Worm (Caenorhabditis elegans) whole organism, midembryonic: Measurements from ENCODE around the gene srz-1.

ENCODE experiments used
- T22C8.4 ChIP-seq: fragments of 200-800 bp; sonication (Bioruptor generic); IDR thresholded peaks from 2 replicates; pipeline ENCODE4 v1.3.6; 2022; ENCODE audit warnings: missing genetic modification characterization, missing compliant biosample characterization
- cog-1 ChIP-seq: sonication (generic microtip); optimal IDR thresholded peaks from 2 replicates; lab custom pipeline; 2016; ENCODE audit warnings: missing genetic modification characterization, missing compliant biosample characterization
- flt-1 ChIP-seq: fragments of 200-800 bp; sonication (Bioruptor generic); IDR thresholded peaks from 2 replicates; pipeline ENCODE4 v1.3.6; 2022; ENCODE audit warnings: missing genetic modification characterization, missing compliant biosample characterization
- klf-2 ChIP-seq: fragments of 200-800 bp; sonication (Bioruptor generic); conservative IDR thresholded peaks from 2 replicates; pipeline ENCODE4 v1.3.6; 2022; ENCODE audit warnings: missing genetic modification reagents, missing genetic modification characterization, missing compliant biosample characterization
- med-1 ChIP-seq: sonication (generic microtip); optimal IDR thresholded peaks from 2 replicates; lab custom pipeline; 2017; ENCODE audit warnings: missing genetic modification characterization, mild to moderate bottlenecking, missing compliant biosample characterization, antibody characterized with exemption, missing genetic modification reagents; ENCODE audit not compliant: insufficient read depth
- ref-1 ChIP-seq: fragments of 200-800 bp; sonication (Bioruptor generic); conservative IDR thresholded peaks from 2 replicates; pipeline ENCODE4 v1.3.6; 2022; ENCODE audit warnings: missing genetic modification reagents, missing genetic modification characterization, missing compliant biosample characterization
- tab-1 ChIP-seq: fragments of 200-800 bp; sonication (Bioruptor generic); IDR thresholded peaks from 2 replicates; pipeline ENCODE4 v1.3.6; 2022; ENCODE audit warnings: missing genetic modification characterization, missing compliant biosample characterization
- ztf-23 ChIP-seq: fragments of 200-800 bp; sonication (Bioruptor generic); IDR thresholded peaks from 2 replicates; pipeline ENCODE4 v1.3.6; 2022; ENCODE audit warnings: missing genetic modification reagents, missing genetic modification characterization, missing compliant biosample characterization
- ztf-29 ChIP-seq: fragments of 200-800 bp; sonication (Bioruptor generic); IDR thresholded peaks from 2 replicates; pipeline ENCODE4 v1.3.6; 2022; ENCODE audit warnings: missing genetic modification reagents, missing genetic modification characterization, missing compliant biosample characterization

The srz-1 gene

DNA sequence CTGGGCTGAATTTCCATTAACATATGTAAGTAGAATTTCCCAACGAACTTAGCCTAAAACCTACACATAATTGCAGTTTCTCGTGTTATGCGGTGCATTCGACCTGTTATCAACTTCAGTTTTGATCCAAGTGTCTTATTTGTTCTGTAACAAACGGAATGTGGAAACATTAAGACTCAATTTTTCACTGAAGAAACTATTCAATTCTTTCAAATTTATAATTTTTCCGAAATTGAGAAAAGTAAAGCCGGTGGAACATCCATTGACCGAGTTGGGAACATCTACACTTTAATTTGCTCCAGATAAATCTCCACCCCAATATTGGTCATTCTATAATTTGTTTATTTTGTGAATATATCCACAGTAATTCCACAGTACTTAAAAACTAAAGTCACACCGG lies 1.3 kb upstream of the srz-1 start:
- TF ChIP-seq med-1 (GFP tag; lab: Kevin White, UChicago) (no peak), klf-2 (no peak), cog-1 (tag; lab: Kevin White, UChicago) (no peak), ztf-23 (no peak), ref-1 (GFP tag; lab: Robert Waterston, UW) (no peak), ztf-29 (no peak), tab-1 (GFP tag; lab: Robert Waterston, UW) (no peak), flt-1 (no peak), T22C8.4 (no peak)

ce11 chrV:16679237-16679636 lies 3.6 kb downstream of the srz-1 start, which contains the start of gene srz-103:
srz-103 (minus strand) TSS chrV:16679337.
- TF ChIP-seq tab-1 (GFP tag; lab: Robert Waterston, UW) = no peak

ce11 chrV:16679981-16680380 lies 4.3 kb downstream of the srz-1 start, which contains the start of gene srw-44:
srw-44 (plus strand) TSS chrV:16680281.
- TF ChIP-seq tab-1 (GFP tag; lab: Robert Waterston, UW) (no peak), ref-1 (GFP tag; lab: Robert Waterston, UW) (no peak), ztf-23 (no peak), T22C8.4 (no peak), ztf-29 (no peak), klf-2 (no peak), flt-1 (no peak), med-1 (GFP tag; lab: Kevin White, UChicago) (no peak), cog-1 (tag; lab: Kevin White, UChicago) (no peak)

ce11 chrV:16682886-16683285 lies 7.2 kb downstream of the srz-1 start, which contains the start of gene srw-36:
srw-36 (plus strand) TSS chrV:16683186.
- TF ChIP-seq cog-1 (tag; lab: Kevin White, UChicago) = no peak
- TF ChIP-seq ztf-23 = no peak
- no peak for TF ChIP-seq ref-1 (GFP tag; lab: Robert Waterston, UW)
- no peak for TF ChIP-seq flt-1
- TF ChIP-seq ztf-29 = no peak
- TF ChIP-seq med-1 (GFP tag; lab: Kevin White, UChicago) = no peak
- TF ChIP-seq T22C8.4 = no peak
- no peak for TF ChIP-seq klf-2
- no peak for TF ChIP-seq tab-1 (GFP tag; lab: Robert Waterston, UW)

- TF ChIP-seq T22C8.4 = no peak
- no peak for TF ChIP-seq med-1 (GFP tag; lab: Kevin White, UChicago)
- no peak for TF ChIP-seq tab-1 (GFP tag; lab: Robert Waterston, UW)
- TF ChIP-seq ztf-29 = no peak
- TF ChIP-seq ztf-23 = no peak
- TF ChIP-seq cog-1 (tag; lab: Kevin White, UChicago) = no peak
- TF ChIP-seq flt-1 = no peak
- no peak for TF ChIP-seq klf-2
- TF ChIP-seq ref-1 (GFP tag; lab: Robert Waterston, UW) = no peak
Observed at ce11 chrV:16683359-16683758, 7.7 kb downstream of the srz-1 start.

ce11 chrV:16685725-16686124 lies 10.1 kb downstream of the srz-1 start, which contains the start of gene srw-43:
srw-43 (plus strand) TSS chrV:16686025.
- TF ChIP-seq med-1 (GFP tag; lab: Kevin White, UChicago) (no peak), ztf-23 (no peak), T22C8.4 (no peak), cog-1 (tag; lab: Kevin White, UChicago) (no peak), flt-1 (no peak)

DNA sequence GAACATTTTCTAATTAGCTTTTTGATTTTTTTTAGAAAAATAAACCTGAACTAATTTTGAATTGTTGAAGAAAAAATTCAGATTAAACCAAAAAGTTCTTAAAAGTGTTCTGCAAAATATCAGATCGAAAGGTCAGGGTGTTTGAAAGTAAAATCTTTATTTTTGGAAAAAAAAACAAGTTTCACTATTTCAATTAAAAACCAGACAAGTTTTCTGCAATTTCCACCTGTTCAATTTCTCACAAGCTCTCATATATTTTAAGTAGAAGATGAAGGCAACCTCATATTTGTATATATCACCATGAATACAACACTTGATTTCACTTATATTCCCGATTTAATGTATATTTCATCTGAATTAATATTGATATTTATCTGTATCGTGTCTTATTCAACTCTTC lies 11.6 kb downstream of the srz-1 start, which contains the start of gene srz-102:
Gene srz-102, plus strand, starts transcription at position 301 of the 400 bp plus-strand sequence.
- no peak for TF ChIP-seq flt-1
- no peak for TF ChIP-seq ztf-29
- no peak for TF ChIP-seq T22C8.4
- TF ChIP-seq tab-1 (GFP tag; lab: Robert Waterston, UW) = no peak
- TF ChIP-seq ref-1 (GFP tag; lab: Robert Waterston, UW) = no peak
- TF ChIP-seq klf-2 = no peak
- no peak for TF ChIP-seq med-1 (GFP tag; lab: Kevin White, UChicago)
- no peak for TF ChIP-seq cog-1 (tag; lab: Kevin White, UChicago)
- no peak for TF ChIP-seq ztf-23

- TF ChIP-seq flt-1 (no peak), cog-1 (tag; lab: Kevin White, UChicago) (no peak), T22C8.4 (no peak), tab-1 (GFP tag; lab: Robert Waterston, UW) (no peak), med-1 (GFP tag; lab: Kevin White, UChicago) (no peak), ref-1 (GFP tag; lab: Robert Waterston, UW) (no peak), ztf-29 (no peak), ztf-23 (no peak), klf-2 (no peak)
Observed at ce11 chrV:16692988-16693387, 17.3 kb downstream of the srz-1 start.

DNA sequence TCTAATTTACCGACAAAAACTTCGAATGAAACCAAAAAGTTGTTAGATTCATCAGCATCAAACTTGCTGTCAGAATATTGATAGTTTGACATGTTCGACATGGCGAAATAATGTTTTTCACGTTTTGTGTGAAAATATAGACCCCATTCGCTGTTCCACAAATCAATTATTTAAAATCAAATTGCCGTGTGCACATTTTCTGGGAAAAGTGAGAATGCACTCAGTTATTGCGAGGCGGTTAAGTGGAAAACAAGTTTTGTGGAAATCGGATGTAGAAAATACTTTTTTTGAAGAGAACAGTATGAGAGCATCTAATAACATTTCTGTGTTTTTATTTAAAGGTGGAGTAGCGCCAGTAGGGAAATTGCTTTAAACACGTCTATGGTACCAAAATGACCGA lies 18.1 kb downstream of the srz-1 start, which contains the start of gene srw-42:
Gene srw-42, minus strand, starts transcription at position 101 of the 400 bp plus-strand sequence.
- TF ChIP-seq flt-1 = no peak
- TF ChIP-seq ztf-23 = no peak
- no peak for TF ChIP-seq ztf-29
- TF ChIP-seq T22C8.4 = no peak
- TF ChIP-seq klf-2 = no peak

DNA sequence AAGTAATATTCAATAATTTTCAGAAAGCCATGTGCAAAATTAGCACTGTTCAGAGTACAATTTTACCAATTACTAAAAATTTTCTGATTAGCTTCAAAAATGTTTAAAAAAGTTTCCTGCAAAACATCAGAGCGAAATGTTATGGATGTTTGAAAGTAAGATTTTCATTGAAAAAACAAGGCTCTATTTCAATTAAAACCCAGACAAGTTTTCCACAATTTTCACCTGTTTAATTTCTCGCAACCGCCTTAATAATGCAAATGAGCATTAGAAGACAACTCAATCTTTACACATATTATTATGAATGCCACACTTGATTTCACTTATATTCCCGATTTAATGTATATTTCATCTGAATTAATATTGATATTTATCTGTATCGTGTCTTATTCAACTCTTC lies 18.9 kb downstream of the srz-1 start, which contains the start of gene srz-101:
Gene srz-101, plus strand, starts transcription at position 301 of the 400 bp plus-strand sequence.
- TF ChIP-seq ref-1 (GFP tag; lab: Robert Waterston, UW) = no peak
- no peak for TF ChIP-seq tab-1 (GFP tag; lab: Robert Waterston, UW)
- TF ChIP-seq T22C8.4 = no peak
- TF ChIP-seq ztf-23 = no peak
- TF ChIP-seq flt-1 = no peak
- no peak for TF ChIP-seq med-1 (GFP tag; lab: Kevin White, UChicago)
- TF ChIP-seq cog-1 (tag; lab: Kevin White, UChicago) = no peak
- no peak for TF ChIP-seq ztf-29

DNA sequence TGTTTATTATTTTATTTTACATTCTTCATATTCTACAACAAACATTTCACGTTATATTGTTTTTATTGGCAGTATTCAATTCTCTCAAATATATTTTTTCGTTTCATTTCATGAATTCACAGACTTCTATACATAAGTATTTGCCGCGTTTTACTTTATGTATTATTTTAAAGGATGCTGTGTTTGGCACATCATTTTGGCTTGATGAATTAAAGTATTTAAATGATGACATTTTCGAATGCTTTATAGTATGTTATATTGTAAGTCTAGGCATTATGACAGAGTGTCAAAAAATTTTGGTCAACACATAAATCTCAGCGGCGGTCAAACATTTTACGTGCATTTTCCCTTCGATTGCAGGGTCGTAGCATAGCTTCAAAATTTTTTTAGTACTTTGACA lies 19.8 kb downstream of the srz-1 start:
- TF ChIP-seq tab-1 (GFP tag; lab: Robert Waterston, UW) (no peak), ztf-29 (no peak), med-1 (GFP tag; lab: Kevin White, UChicago) (no peak), ztf-23 (no peak), T22C8.4 (no peak), klf-2 (no peak)
